Fruit fly (Drosophila melanogaster): ENCODE results near the gene CG6972.

The CG6972 gene

dm6 chr3R:22663115-22663514 is 38.7 kb upstream of the CG6972 start (continued):
- TF ChIP-seq Hr4 (GFP tag; optimal IDR thresholded peaks at IDR 0.05) (peak; percentile 87), CG31627 (GFP tag; optimal IDR thresholded peaks at IDR 0.05) (peak; percentile 42), Blimp-1 (GFP tag; optimal IDR thresholded peaks at IDR 0.05) (no peak), svp (GFP tag) (no peak), Hr39 (GFP tag; optimal IDR thresholded peaks at IDR 0.05) (peak; percentile 41), fd85E (GFP tag; optimal IDR thresholded peaks at IDR 0.05) (no peak), CG6276 (GFP tag; optimal IDR thresholded peaks at IDR 0.05) (peak; percentile 51), ss (GFP tag; optimal IDR thresholded peaks at IDR 0.05) (no peak), Smox (GFP tag; optimal IDR thresholded peaks at IDR 0.05) (peak; percentile 22), esn (GFP tag; optimal IDR thresholded peaks at IDR 0.05) (no peak)

- peak; percentile 90 for TF ChIP-seq CG15336 (GFP tag; IDR thresholded peaks at IDR 0.05)
- TF ChIP-seq CG3032 (tag; optimal IDR thresholded peaks at IDR 0.05), result no peak
- no peak for TF ChIP-seq CG10669 (GFP tag; optimal IDR thresholded peaks at IDR 0.05)
- TF ChIP-seq CG7368 (GFP tag; optimal IDR thresholded peaks at IDR 0.05), result peak; percentile 48
- peak; percentile 1 for TF ChIP-seq topi (GFP tag; optimal IDR thresholded peaks at IDR 0.05)
- peak; percentile 13 for TF ChIP-seq Hr39 (GFP tag; optimal IDR thresholded peaks at IDR 0.05)
- peak; percentile 83 for TF ChIP-seq eg (GFP tag; IDR thresholded peaks at IDR 0.05)
- TF ChIP-seq Gug (GFP tag; IDR thresholded peaks at IDR 0.05), result peak; percentile 76
- peak; percentile 66 for TF ChIP-seq acj6 (GFP tag; optimal IDR thresholded peaks at IDR 0.05)
- TF ChIP-seq Sox14 (GFP tag; optimal IDR thresholded peaks at IDR 0.05), result peak; percentile 59
- no peak for TF ChIP-seq CG8319 (GFP tag; optimal IDR thresholded peaks at IDR 0.05)
- TF ChIP-seq CG8632 (GFP tag; optimal IDR thresholded peaks at IDR 0.05), result peak; percentile 26
- TF ChIP-seq fd85E (GFP tag; optimal IDR thresholded peaks at IDR 0.05), result no peak
- no peak for TF ChIP-seq svp (GFP tag)
- TF ChIP-seq CG31627 (GFP tag; optimal IDR thresholded peaks at IDR 0.05), result peak; percentile 30
- peak; percentile 38 for TF ChIP-seq CG34406 (GFP tag; optimal IDR thresholded peaks at IDR 0.05)
- peak; percentile 61 for TF ChIP-seq Lpt (GFP tag; optimal IDR thresholded peaks at IDR 0.05)
- TF ChIP-seq Sox102F (GFP tag; optimal IDR thresholded peaks at IDR 0.05), result no peak
- peak; percentile 92 for TF ChIP-seq Hr4 (GFP tag; optimal IDR thresholded peaks at IDR 0.05)
- TF ChIP-seq fkh (GFP tag; optimal IDR thresholded peaks at IDR 0.05), result no peak
- peak; percentile 20 for TF ChIP-seq Eip75B (GFP tag; optimal IDR thresholded peaks at IDR 0.05)
- peak; percentile 87 for TF ChIP-seq dac (GFP tag; optimal IDR thresholded peaks at IDR 0.05)
- TF ChIP-seq Ets21C (GFP tag; optimal IDR thresholded peaks at IDR 0.05), result no peak
- peak; percentile 70 for TF ChIP-seq achi (GFP tag; optimal IDR thresholded peaks at IDR 0.05)
- TF ChIP-seq CG4318 (GFP tag; optimal IDR thresholded peaks at IDR 0.05), result peak; percentile 86
- peak; percentile 67 for TF ChIP-seq CG3919 (GFP tag; optimal IDR thresholded peaks at IDR 0.05)
- no peak for TF ChIP-seq CG11902 (GFP tag; optimal IDR thresholded peaks at IDR 0.05)
- TF ChIP-seq Eip78C (GFP tag), result peak; percentile 87
- no peak for TF ChIP-seq CG6808 (GFP tag; optimal IDR thresholded peaks at IDR 0.05)
- peak; percentile 65 for TF ChIP-seq CG11294 (GFP tag; IDR thresholded peaks at IDR 0.05)
- no peak for TF ChIP-seq vri (GFP tag; optimal IDR thresholded peaks at IDR 0.05)
- TF ChIP-seq CG6276 (GFP tag; optimal IDR thresholded peaks at IDR 0.05), result peak; percentile 71
- no peak for TF ChIP-seq ss (GFP tag; optimal IDR thresholded peaks at IDR 0.05)
- TF ChIP-seq pdm3 (GFP tag; optimal IDR thresholded peaks at IDR 0.05), result peak; percentile 77
- peak in 1 of 2 experiments; percentile 69 for TF ChIP-seq salr (GFP tag; optimal IDR thresholded peaks at IDR 0.05)
- TF ChIP-seq CG16779 (tag; optimal IDR thresholded peaks at IDR 0.05), result no peak
- TF ChIP-seq CG1621 (tag; optimal IDR thresholded peaks at IDR 0.05), result no peak
- peak; percentile 5 for TF ChIP-seq CG11762 (GFP tag; optimal IDR thresholded peaks at IDR 0.05; ENCODE audit: insufficient read depth)
- peak; percentile 12 for TF ChIP-seq fd59A (GFP tag; optimal IDR thresholded peaks at IDR 0.05)
- no peak for TF ChIP-seq Blimp-1 (GFP tag; optimal IDR thresholded peaks at IDR 0.05)
- TF ChIP-seq Met (GFP tag; optimal IDR thresholded peaks at IDR 0.05), result no peak
- no peak for TF ChIP-seq esn (GFP tag; optimal IDR thresholded peaks at IDR 0.05)
- no peak for TF ChIP-seq Sox15 (GFP tag; optimal IDR thresholded peaks at IDR 0.05)
- TF ChIP-seq lz (GFP tag; optimal IDR thresholded peaks at IDR 0.05), result peak; percentile 10
- TF ChIP-seq CG6792 (GFP tag; optimal IDR thresholded peaks at IDR 0.05), result peak; percentile 49
- TF ChIP-seq CG6854 (GFP tag; optimal IDR thresholded peaks at IDR 0.05), result no peak
- no peak for TF ChIP-seq Smox (GFP tag; optimal IDR thresholded peaks at IDR 0.05)
- TF ChIP-seq CG9139 (GFP tag; optimal IDR thresholded peaks at IDR 0.05), result no peak
- TF ChIP-seq Ets96B (tag; optimal IDR thresholded peaks at IDR 0.05), result no peak
Observed at dm6 chr3R:22664274-22664673, 37.5 kb upstream of the CG6972 start.

All from whole organism, prepupa.